Worm (Caenorhabditis elegans) whole organism, midembryonic: ENCODE results near the gene usip-1.

Experiments used
- T22C8.4 ChIP-seq: fragments of 200-800 bp; sonication (Bioruptor generic); IDR thresholded peaks from 2 replicates; pipeline ENCODE4 v1.3.6; 2022; ENCODE audit warnings: missing genetic modification characterization, missing compliant biosample characterization
- cog-1 ChIP-seq: sonication (generic microtip); optimal IDR thresholded peaks from 2 replicates; lab custom pipeline; 2016; ENCODE audit warnings: missing genetic modification characterization, missing compliant biosample characterization
- flt-1 ChIP-seq: fragments of 200-800 bp; sonication (Bioruptor generic); IDR thresholded peaks from 2 replicates; pipeline ENCODE4 v1.3.6; 2022; ENCODE audit warnings: missing genetic modification characterization, missing compliant biosample characterization
- klf-2 ChIP-seq: fragments of 200-800 bp; sonication (Bioruptor generic); conservative IDR thresholded peaks from 2 replicates; pipeline ENCODE4 v1.3.6; 2022; ENCODE audit warnings: missing genetic modification reagents, missing genetic modification characterization, missing compliant biosample characterization
- med-1 ChIP-seq: sonication (generic microtip); optimal IDR thresholded peaks from 2 replicates; lab custom pipeline; 2017; ENCODE audit warnings: missing genetic modification characterization, mild to moderate bottlenecking, missing compliant biosample characterization, antibody characterized with exemption, missing genetic modification reagents; ENCODE audit not compliant: insufficient read depth
- ref-1 ChIP-seq: fragments of 200-800 bp; sonication (Bioruptor generic); conservative IDR thresholded peaks from 2 replicates; pipeline ENCODE4 v1.3.6; 2022; ENCODE audit warnings: missing genetic modification reagents, missing genetic modification characterization, missing compliant biosample characterization
- tab-1 ChIP-seq: fragments of 200-800 bp; sonication (Bioruptor generic); IDR thresholded peaks from 2 replicates; pipeline ENCODE4 v1.3.6; 2022; ENCODE audit warnings: missing genetic modification characterization, missing compliant biosample characterization
- ztf-23 ChIP-seq: fragments of 200-800 bp; sonication (Bioruptor generic); IDR thresholded peaks from 2 replicates; pipeline ENCODE4 v1.3.6; 2022; ENCODE audit warnings: missing genetic modification reagents, missing genetic modification characterization, missing compliant biosample characterization
- ztf-29 ChIP-seq: fragments of 200-800 bp; sonication (Bioruptor generic); IDR thresholded peaks from 2 replicates; pipeline ENCODE4 v1.3.6; 2022; ENCODE audit warnings: missing genetic modification reagents, missing genetic modification characterization, missing compliant biosample characterization

The usip-1 gene

ce11 chrV:12152857-12153256 is 31.1 kb downstream of the usip-1 start, which contains the start of gene C27A7.8:
Gene C27A7.8, plus strand, starts transcription at chrV:12153157.
- TF ChIP-seq klf-2 (GFP tag; lab: Robert Waterston, UW), result no peak
- TF ChIP-seq tab-1, result no peak
- TF ChIP-seq med-1, result no peak
- no peak for TF ChIP-seq cog-1
- TF ChIP-seq flt-1 (GFP tag; lab: Robert Waterston, UW), result no peak
- TF ChIP-seq ztf-29 (GFP tag; lab: Robert Waterston, UW), result no peak
- TF ChIP-seq ztf-23 (GFP tag; lab: Robert Waterston, UW), result no peak
- TF ChIP-seq ref-1 (GFP tag; lab: Robert Waterston, UW), result no peak
- TF ChIP-seq T22C8.4 (GFP tag; lab: Robert Waterston, UW), result no peak

ce11 chrV:12150607-12151006 is 33.4 kb downstream of the usip-1 start, which contains the start of gene che-11:
Gene che-11, minus strand, starts transcription at chrV:12150707.
- no peak for TF ChIP-seq klf-2 (GFP tag; lab: Robert Waterston, UW)
- TF ChIP-seq tab-1, result no peak
- TF ChIP-seq med-1, result no peak
- no peak for TF ChIP-seq T22C8.4 (GFP tag; lab: Robert Waterston, UW)
- no peak for TF ChIP-seq ztf-29 (GFP tag; lab: Robert Waterston, UW)
- TF ChIP-seq flt-1 (GFP tag; lab: Robert Waterston, UW), result no peak
- no peak for TF ChIP-seq cog-1
- TF ChIP-seq ref-1 (GFP tag; lab: Robert Waterston, UW), result no peak
- TF ChIP-seq ztf-23 (GFP tag; lab: Robert Waterston, UW), result no peak

- TF ChIP-seq ztf-23 (GFP tag; lab: Robert Waterston, UW), result no peak
- no peak for TF ChIP-seq ref-1 (GFP tag; lab: Robert Waterston, UW)
- no peak for TF ChIP-seq med-1
- TF ChIP-seq cog-1, result no peak
- no peak for TF ChIP-seq tab-1
- TF ChIP-seq flt-1 (GFP tag; lab: Robert Waterston, UW), result no peak
- no peak for TF ChIP-seq klf-2 (GFP tag; lab: Robert Waterston, UW)
- no peak for TF ChIP-seq T22C8.4 (GFP tag; lab: Robert Waterston, UW)
- TF ChIP-seq ztf-29 (GFP tag; lab: Robert Waterston, UW), result no peak
Measured at ce11 chrV:12140625-12141024, 43.4 kb downstream of the usip-1 start, which contains the start of gene C27A7.3. Gene C27A7.3, plus strand, starts transcription at chrV:12140925.

ce11 chrV:12137942-12138341 is 46.1 kb downstream of the usip-1 start:
- TF ChIP-seq flt-1 (GFP tag; lab: Robert Waterston, UW) (no peak), ztf-23 (GFP tag; lab: Robert Waterston, UW) (no peak), cog-1 (no peak), ref-1 (GFP tag; lab: Robert Waterston, UW) (no peak), med-1 (no peak), tab-1 (no peak), ztf-29 (GFP tag; lab: Robert Waterston, UW) (no peak)
